Worm (Caenorhabditis elegans): ENCODE results near the gene nspb-3.
"Not testable (repeated sequence)": the region's sequence is repeated elsewhere in the genome, so short reads cannot be mapped to it uniquely, and the experiment has no call there.

DNA sequence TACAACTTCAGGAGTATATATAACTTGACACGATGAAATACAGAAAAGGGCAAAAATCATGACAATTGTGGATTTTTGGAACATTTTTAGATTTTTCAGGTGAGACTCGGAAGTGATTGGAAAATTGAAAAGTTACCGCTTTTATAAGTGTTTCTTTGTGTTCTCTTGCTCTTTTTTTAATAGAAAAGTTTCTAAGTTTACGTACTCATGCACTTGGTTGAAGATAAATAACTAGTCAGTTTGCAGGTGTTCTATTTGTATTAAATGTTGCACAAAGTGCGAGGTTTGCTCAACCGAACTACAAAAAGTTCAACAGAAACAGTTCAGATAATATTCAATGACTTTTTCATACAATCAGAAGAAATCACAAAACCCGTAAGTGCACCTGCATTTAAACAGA lies at the start of gene nspb-3:
- TF ChIP-seq skn-1 (tag; optimal IDR thresholded peaks at IDR 0.05); zip-11 (GFP tag; IDR thresholded peaks at IDR 0.05); ces-1 (GFP tag; optimal IDR thresholded peaks at IDR 0.05); pqm-1 (tag; optimal IDR thresholded peaks at IDR 0.05); jun-1 (tag; optimal IDR thresholded peaks at IDR 0.05); nhr-28 (tag; optimal IDR thresholded peaks at IDR 0.05); ZK546.5 (tag; optimal IDR thresholded peaks at IDR 0.05); ztf-11 (tag; optimal IDR thresholded peaks at IDR 0.05); aly-2 (tag; optimal IDR thresholded peaks at IDR 0.05); snpc-4 (tag; optimal IDR thresholded peaks at IDR 0.05); Y75B8A.6 (GFP tag; IDR thresholded peaks at IDR 0.05); zag-1 (tag; optimal IDR thresholded peaks at IDR 0.05); F49E8.2 (tag; optimal IDR thresholded peaks at IDR 0.05; ENCODE audit: borderline replicate concordance); nhr-237 (tag; optimal IDR thresholded peaks at IDR 0.05): not testable (repeated sequence)

Measured in whole organism, L4 larva.